Fruit fly (Drosophila melanogaster) whole organism, wandering third instar larva: Measurements from ENCODE around the gene CG16853.
A peak's percentile ranks its signal among the peaks of the same experiment; 100 is the strongest.

Experiments
- Abd-B ChIP-seq: fragments of >200 bp; optimal IDR thresholded peaks from 2 replicates; lab custom pipeline; 2017; ENCODE audit warnings: missing biosample characterization, missing genetic modification characterization
- CG9705 ChIP-seq: fragments of 200-800 bp; sonication (Bioruptor generic); optimal IDR thresholded peaks from 2 replicates; lab custom pipeline; 2018; ENCODE audit warnings: missing biosample characterization, mild to moderate bottlenecking, missing genetic modification characterization
- CrebA ChIP-seq: fragments of 200-800 bp; sonication (Bioruptor generic); optimal IDR thresholded peaks from 2 replicates; lab custom pipeline; 2016; ENCODE audit warnings: missing biosample characterization, mild to moderate bottlenecking, missing genetic modification characterization, borderline replicate concordance
- Dfd ChIP-seq: fragments of >200 bp; optimal IDR thresholded peaks from 2 replicates; lab custom pipeline; 2017; ENCODE audit warnings: missing biosample characterization, missing genetic modification characterization
- Dif ChIP-seq: fragments of 200-275, 200-300 bp; sonication (Bioruptor generic); optimal IDR thresholded peaks from 2 replicates; lab custom pipeline; 2018; ENCODE audit warnings: missing biosample characterization, missing genetic modification characterization; ENCODE audit not compliant: partially characterized antibody
- GATAd ChIP-seq: sonication (Bioruptor generic); optimal IDR thresholded peaks from 2 replicates; lab custom pipeline; 2016; ENCODE audit warnings: missing biosample characterization, missing genetic modification characterization
- HLH106 ChIP-seq: fragments of 200-800 bp; optimal IDR thresholded peaks from 3 replicates; lab custom pipeline; 2019; ENCODE audit warnings: missing biosample characterization, mild to moderate bottlenecking, missing genetic modification characterization, moderate library complexity
- Hnf4 ChIP-seq: fragments of 200-800 bp; sonication (Bioruptor generic); optimal IDR thresholded peaks from 2 replicates; lab custom pipeline; 2016; ENCODE audit warnings: missing biosample characterization, mild to moderate bottlenecking, missing genetic modification characterization
- Hr83 ChIP-seq: fragments of 200-300 bp; sonication (Bioruptor generic); optimal IDR thresholded peaks from 2 replicates; lab custom pipeline; 2016; ENCODE audit warnings: missing biosample characterization, mild to moderate bottlenecking, missing genetic modification characterization, moderate library complexity; ENCODE audit not compliant: poor library complexity, severe bottlenecking
- Jra ChIP-seq: sonication (Bioruptor generic); optimal IDR thresholded peaks from 2 replicates; lab custom pipeline; 2016; ENCODE audit warnings: missing biosample characterization, missing genetic modification characterization
- Mio ChIP-seq: sonication (Bioruptor generic); optimal IDR thresholded peaks from 2 replicates; lab custom pipeline; 2016; ENCODE audit warnings: missing biosample characterization, missing genetic modification characterization
- N ChIP-seq: fragments of >200 bp; optimal IDR thresholded peaks from 2 replicates; lab custom pipeline; 2018; ENCODE audit warnings: missing biosample characterization, missing external identifiers, missing genetic modification characterization
- Rel ChIP-seq, 2 experiments: fragments of 200-800 bp; sonication (Bioruptor generic) in 1 of 2; optimal IDR thresholded peaks; 2 replicates in 1 of 2; 3 replicates in 1 of 2; lab custom pipeline; 2016 to 2019; ENCODE audit warnings: mild to moderate bottlenecking in 2 of 2, missing biosample characterization in 2 of 2, missing genetic modification characterization in 2 of 2, moderate library complexity in 1 of 2
- Sp1 ChIP-seq: fragments of 200-800 bp; sonication (Bioruptor generic); optimal IDR thresholded peaks from 3 replicates; lab custom pipeline; 2019; ENCODE audit warnings: missing biosample characterization, mild to moderate bottlenecking, missing genetic modification characterization, moderate library complexity
- Vsx2 ChIP-seq: fragments of 200-300, 225-300 bp; sonication (Bioruptor generic); optimal IDR thresholded peaks from 2 replicates; lab custom pipeline; 2018; ENCODE audit warnings: missing biosample characterization, missing genetic modification characterization; ENCODE audit not compliant: partially characterized antibody
- br ChIP-seq: fragments of 200-800 bp; sonication (Bioruptor generic); optimal IDR thresholded peaks from 2 replicates; lab custom pipeline; 2016; ENCODE audit warnings: missing biosample characterization, missing genetic modification characterization
- brk ChIP-seq: fragments of 200-800 bp; sonication (Bioruptor generic); optimal IDR thresholded peaks from 2 replicates; lab custom pipeline; 2016; ENCODE audit warnings: missing biosample characterization, mild to moderate bottlenecking, missing genetic modification characterization
- dl ChIP-seq, 2 experiments: fragments of 175-275, 200-275 bp in 1 of 2; fragments of 200-275 bp in 1 of 2; sonication (Bioruptor generic); optimal IDR thresholded peaks; lab custom pipeline; 2018; ENCODE audit warnings: mild to moderate bottlenecking in 2 of 2, missing biosample characterization in 2 of 2, missing genetic modification characterization in 2 of 2, moderate library complexity in 2 of 2; ENCODE audit not compliant: partially characterized antibody in 2 of 2, insufficient read depth in 1 of 2
- dmrt93B ChIP-seq: fragments of 200-800 bp; sonication (Bioruptor generic); optimal IDR thresholded peaks from 2 replicates; lab custom pipeline; 2018; ENCODE audit warnings: missing biosample characterization, mild to moderate bottlenecking, missing genetic modification characterization
- dsf ChIP-seq: sonication (Bioruptor generic); optimal IDR thresholded peaks from 2 replicates; lab custom pipeline; 2016; ENCODE audit warnings: missing biosample characterization, missing genetic modification characterization, borderline replicate concordance
- ey ChIP-seq: fragments of 200-800 bp; sonication (Bioruptor generic); optimal IDR thresholded peaks from 2 replicates; lab custom pipeline; 2016; ENCODE audit warnings: missing biosample characterization, missing genetic modification characterization
- foxo ChIP-seq, 2 experiments: fragments of 200-800 bp; sonication (Bioruptor generic); optimal IDR thresholded peaks; 2 replicates in 1 of 2; 3 replicates in 1 of 2; lab custom pipeline; 2016 to 2017; ENCODE audit warnings: missing biosample characterization in 2 of 2, missing genetic modification characterization in 2 of 2
- fru ChIP-seq: fragments of 200-800 bp; sonication (Bioruptor generic); optimal IDR thresholded peaks from 3 replicates; lab custom pipeline; 2016; ENCODE audit warnings: missing biosample characterization, mild to moderate bottlenecking, missing genetic modification characterization
- h ChIP-seq: fragments of 200-800 bp; sonication (Bioruptor generic); optimal IDR thresholded peaks from 3 replicates; lab custom pipeline; 2016; ENCODE audit warnings: missing biosample characterization, mild to moderate bottlenecking, missing genetic modification characterization
- jim ChIP-seq: fragments of 175-275, 200-325 bp; sonication (Bioruptor generic); optimal IDR thresholded peaks from 2 replicates; lab custom pipeline; 2016; ENCODE audit warnings: missing biosample characterization, mild to moderate bottlenecking, missing genetic modification characterization
- lola ChIP-seq: fragments of >200 bp; optimal IDR thresholded peaks from 2 replicates; lab custom pipeline; 2017; ENCODE audit warnings: missing biosample characterization, missing genetic modification characterization
- psq ChIP-seq: fragments of 200-800 bp; sonication (Bioruptor generic); optimal IDR thresholded peaks from 3 replicates; lab custom pipeline; 2017; ENCODE audit warnings: missing biosample characterization, mild to moderate bottlenecking, missing genetic modification characterization, moderate library complexity
- rgr ChIP-seq: fragments of 200-800 bp; sonication (Bioruptor generic); optimal IDR thresholded peaks from 3 replicates; lab custom pipeline; 2016; ENCODE audit warnings: missing biosample characterization, mild to moderate bottlenecking, missing genetic modification characterization
- sage ChIP-seq: fragments of 200-800 bp; sonication (Bioruptor generic); optimal IDR thresholded peaks from 2 replicates; lab custom pipeline; 2016; ENCODE audit warnings: missing biosample characterization, mild to moderate bottlenecking, missing genetic modification characterization
- sv ChIP-seq: fragments of 200-800 bp; sonication (Bioruptor generic); optimal IDR thresholded peaks from 3 replicates; lab custom pipeline; 2016; ENCODE audit warnings: missing biosample characterization, missing genetic modification characterization
- tai ChIP-seq: sonication (Bioruptor generic); optimal IDR thresholded peaks from 2 replicates; lab custom pipeline; 2016; ENCODE audit warnings: missing biosample characterization, missing genetic modification characterization
- usp ChIP-seq: fragments of >200 bp; optimal IDR thresholded peaks from 2 replicates; lab custom pipeline; 2017; ENCODE audit warnings: missing biosample characterization, missing genetic modification characterization
- woc ChIP-seq: sonication (Bioruptor generic); optimal IDR thresholded peaks from 2 replicates; lab custom pipeline; 2016; ENCODE audit warnings: missing biosample characterization, mild to moderate bottlenecking, missing genetic modification characterization

CG16853 gene

DNA sequence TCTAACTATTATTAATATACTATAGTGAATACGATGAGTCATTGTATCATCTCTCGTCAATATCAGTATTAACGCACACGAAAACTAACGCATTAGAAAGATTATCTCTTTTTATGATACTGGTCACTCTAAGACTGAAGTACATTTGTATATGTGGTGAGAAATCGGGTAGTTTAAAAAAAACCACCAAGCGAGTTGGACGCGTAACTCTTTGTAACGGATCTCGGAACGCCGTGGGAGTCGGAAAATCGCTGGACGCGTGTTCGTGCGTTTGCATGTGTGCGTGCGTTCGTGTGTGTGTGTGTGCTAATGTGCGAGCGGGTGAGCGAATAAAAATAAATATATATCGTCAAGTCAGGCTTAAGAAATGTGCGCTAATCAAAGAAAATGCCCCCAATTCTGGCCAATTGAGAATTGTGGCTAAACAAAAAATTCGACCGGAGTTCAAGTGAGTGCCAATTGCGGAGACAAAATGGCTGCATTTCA lies 7.9 kb downstream of the CG16853 start, which contains the start of gene kuz:
kuz (plus strand) TSS at position 167 of the 486 bp plus-strand sequence.
- TF ChIP-seq Mio: no peak
- no peak for TF ChIP-seq Abd-B (GFP tag; lab: Kevin White, UChicago)
- peak; percentile 44 for TF ChIP-seq HLH106 (tag; lab: Kevin White, UChicago)
- no peak for TF ChIP-seq GATAd
- no peak for TF ChIP-seq ey (GFP tag; lab: Kevin White, UChicago)
- no peak for TF ChIP-seq lola
- TF ChIP-seq CrebA (GFP tag; lab: Kevin White, UChicago): peak; percentile 13
- peak; percentile 40 for TF ChIP-seq brk (GFP tag; lab: Kevin White, UChicago)
- TF ChIP-seq jim (GFP tag; lab: Kevin White, UChicago): no peak
- TF ChIP-seq Dif: peak; percentile 32
- peak; percentile 24 for TF ChIP-seq sage (GFP tag; lab: Kevin White, UChicago)
- peak; percentile 72 for TF ChIP-seq Dfd (GFP tag; lab: Kevin White, UChicago)
- TF ChIP-seq dl (GFP tag; optimal IDR thresholded peaks at IDR 0.05; lab: Kevin White, UChicago; ENCODE audit: insufficient read depth in 1 of 2, partially characterized antibody in 2 of 2): peak in 1 of 2 experiments; percentile 55
- peak in 1 of 2 experiments; percentile 19 for TF ChIP-seq foxo (GFP tag; optimal IDR thresholded peaks at IDR 0.05; lab: Kevin White, UChicago)
- TF ChIP-seq usp (GFP tag; lab: Kevin White, UChicago): no peak
- TF ChIP-seq Vsx2 (GFP tag; lab: Kevin White, UChicago): peak; percentile 86
- TF ChIP-seq N (GFP tag; lab: Kevin White, UChicago): no peak
- TF ChIP-seq Rel (GFP tag; optimal IDR thresholded peaks at IDR 0.05; lab: Kevin White, UChicago): no peak
- TF ChIP-seq Rel (tag; optimal IDR thresholded peaks at IDR 0.05; lab: Kevin White, UChicago): peak; percentile 77
- peak; percentile 59 for TF ChIP-seq Jra (GFP tag; lab: Kevin White, UChicago)
- peak; percentile 83 for TF ChIP-seq Hr83 (GFP tag; lab: Kevin White, UChicago)
- TF ChIP-seq woc (GFP tag; lab: Kevin White, UChicago): peak; percentile 23
- TF ChIP-seq br (GFP tag; lab: Kevin White, UChicago): peak; percentile 33
- TF ChIP-seq h: peak; percentile 65
- peak; percentile 62 for TF ChIP-seq Hnf4 (GFP tag; lab: Kevin White, UChicago)
- TF ChIP-seq Sp1 (GFP tag; lab: Kevin White, UChicago): peak; percentile 50
- no peak for TF ChIP-seq sv (GFP tag; lab: Kevin White, UChicago)
- TF ChIP-seq tai (GFP tag; lab: Kevin White, UChicago): no peak
- no peak for TF ChIP-seq CG9705
- no peak for TF ChIP-seq dsf
- peak; percentile 30 for TF ChIP-seq fru (GFP tag; lab: Kevin White, UChicago)

DNA sequence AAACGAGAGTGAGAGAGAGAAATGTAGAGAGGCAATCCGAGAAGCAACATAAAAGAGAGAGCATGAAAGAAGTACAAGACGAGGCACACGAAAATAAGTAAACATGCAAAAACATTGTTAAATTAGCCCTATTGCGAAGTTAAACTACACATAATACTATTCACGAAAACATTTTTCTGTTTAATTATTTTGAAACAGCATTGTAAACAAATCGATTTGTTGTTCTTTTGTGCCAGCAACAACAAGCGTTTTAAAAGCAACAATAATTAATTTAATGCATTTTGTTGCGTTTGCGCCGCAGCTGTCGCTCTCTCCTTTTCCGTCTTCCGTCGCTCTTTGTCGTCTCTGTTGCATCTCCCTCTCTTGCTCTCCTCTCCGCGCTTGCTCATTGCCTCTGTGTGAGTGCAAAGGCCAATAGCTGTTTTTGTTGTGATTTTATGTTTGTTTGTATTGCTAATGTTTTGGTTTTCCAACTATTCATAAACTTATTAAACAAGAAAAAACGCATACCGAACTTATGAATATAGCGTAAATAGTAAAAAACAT lies 8.5 kb downstream of the CG16853 start:
- TF ChIP-seq Sp1 (GFP tag; lab: Kevin White, UChicago) (no peak), rgr (GFP tag; lab: Kevin White, UChicago) (no peak), dl (GFP tag; optimal IDR thresholded peaks at IDR 0.05; lab: Kevin White, UChicago; ENCODE audit: insufficient read depth in 1 of 2, partially characterized antibody in 2 of 2) (peak; percentile 39 to 78), lola (no peak), Mio (no peak), Hnf4 (GFP tag; lab: Kevin White, UChicago) (peak; percentile 39), Vsx2 (GFP tag; lab: Kevin White, UChicago) (peak; percentile 60), Dif (peak; percentile 87), psq (GFP tag; lab: Kevin White, UChicago) (peak; percentile 69), Abd-B (GFP tag; lab: Kevin White, UChicago) (no peak), br (GFP tag; lab: Kevin White, UChicago) (no peak), dmrt93B (GFP tag; lab: Kevin White, UChicago) (no peak)

DNA sequence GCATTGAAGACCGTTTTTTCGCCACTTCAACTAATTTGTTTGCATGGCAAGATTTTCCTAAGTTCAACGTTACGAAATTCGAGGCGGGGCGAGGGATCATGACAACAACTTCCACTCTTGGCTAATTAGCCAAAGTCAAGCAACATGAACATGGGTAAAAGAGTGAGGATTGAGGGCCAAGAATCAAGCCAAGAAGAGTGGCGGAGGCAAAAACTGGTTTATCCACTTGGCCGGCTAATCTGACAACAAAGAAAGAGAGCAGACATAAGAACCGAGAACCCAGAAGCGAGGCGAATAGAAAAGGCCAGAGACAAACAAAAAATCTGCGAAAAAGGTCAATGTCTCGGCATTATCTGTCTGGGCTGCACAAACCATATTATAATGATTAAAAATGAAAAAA lies 10.6 kb downstream of the CG16853 start:
- TF ChIP-seq ey (GFP tag; lab: Kevin White, UChicago): no peak
- TF ChIP-seq Vsx2 (GFP tag; lab: Kevin White, UChicago): peak; percentile 97
- no peak for TF ChIP-seq Rel (GFP tag; optimal IDR thresholded peaks at IDR 0.05; lab: Kevin White, UChicago)
- TF ChIP-seq Rel (tag; optimal IDR thresholded peaks at IDR 0.05; lab: Kevin White, UChicago): no peak
- no peak for TF ChIP-seq Abd-B (GFP tag; lab: Kevin White, UChicago)
- TF ChIP-seq psq (GFP tag; lab: Kevin White, UChicago): peak; percentile 58
